Worm (Caenorhabditis elegans) whole organism, L4 larva: ENCODE results near the gene K10H10.9.

Experiments used
- D1046.2 ChIP-seq: fragments of 200-800 bp; sonication (Bioruptor generic); IDR thresholded peaks from 2 replicates; pipeline ENCODE4 v1.3.6; 2022; ENCODE audit warnings: missing genetic modification characterization, missing compliant biosample characterization
- F10B5.3 ChIP-seq: sonication (generic microtip); optimal IDR thresholded peaks from 2 replicates; lab custom pipeline; 2016; ENCODE audit warnings: mild to moderate bottlenecking, missing genetic modification characterization, missing compliant biosample characterization
- F26F4.8 ChIP-seq: fragments of 200-800 bp; sonication (Bioruptor generic); conservative IDR thresholded peaks from 2 replicates; pipeline ENCODE4 v1.3.6; 2022; ENCODE audit warnings: missing genetic modification characterization, missing compliant biosample characterization
- F37D6.2 ChIP-seq: sonication (generic microtip); optimal IDR thresholded peaks from 2 replicates; lab custom pipeline; 2016; ENCODE audit warnings: mild to moderate bottlenecking, missing genetic modification characterization, missing compliant biosample characterization
- F49E8.2 ChIP-seq: sonication (generic microtip); optimal IDR thresholded peaks from 2 replicates; lab custom pipeline; 2016; ENCODE audit warnings: missing compliant biosample characterization, mild to moderate bottlenecking, missing genetic modification characterization, borderline replicate concordance
- T20F7.1 ChIP-seq: fragments of 200-800 bp; sonication (Bioruptor generic); optimal IDR thresholded peaks from 2 replicates; lab custom pipeline; 2018; ENCODE audit warnings: mild to moderate bottlenecking, missing genetic modification characterization, missing compliant biosample characterization
- Y48G9A.11 ChIP-seq: fragments of 200-800 bp; sonication (Bioruptor generic); IDR thresholded peaks from 2 replicates; pipeline ENCODE4 v1.3.6; 2022; ENCODE audit warnings: missing genetic modification reagents, missing genetic modification characterization, missing compliant biosample characterization
- Y5F2A.4 ChIP-seq: fragments of 200-800 bp; sonication (Bioruptor generic); optimal IDR thresholded peaks from 2 replicates; lab custom pipeline; 2018; ENCODE audit warnings: mild to moderate bottlenecking, missing genetic modification characterization, missing compliant biosample characterization
- Y75B8A.6 ChIP-seq: fragments of 200-800 bp; sonication (Bioruptor generic); IDR thresholded peaks from 2 replicates; pipeline ENCODE4 v1.3.6; 2022; ENCODE audit warnings: missing genetic modification reagents, missing genetic modification characterization, missing compliant biosample characterization
- aha-1 ChIP-seq: fragments of 150-350 bp; peaks from one replicate; lab custom pipeline; 2014; ENCODE audit warnings: missing biosample characterization, missing genetic modification characterization
- aly-2 ChIP-seq: sonication (generic microtip); optimal IDR thresholded peaks from 2 replicates; lab custom pipeline; 2018; ENCODE audit warnings: missing biosample characterization, missing genetic modification characterization
- arid-1 ChIP-seq: fragments of 200-800 bp; sonication (Bioruptor generic); conservative IDR thresholded peaks from 2 replicates; pipeline ENCODE4 v1.3.6; 2022; ENCODE audit warnings: missing genetic modification reagents, missing genetic modification characterization, missing compliant biosample characterization
- ceh-20 ChIP-seq: fragments of 200-800 bp; sonication (Bioruptor generic); IDR thresholded peaks from 2 replicates; pipeline ENCODE4 v1.3.6; 2022; ENCODE audit warnings: missing genetic modification reagents, missing genetic modification characterization, missing compliant biosample characterization
- ceh-62 ChIP-seq: sonication (generic microtip); optimal IDR thresholded peaks from 2 replicates; lab custom pipeline; 2017; ENCODE audit warnings: missing biosample characterization, missing genetic modification characterization
- ces-1 ChIP-seq: fragments of 150-350 bp; sonication (generic microtip); optimal IDR thresholded peaks from 4 replicates; lab custom pipeline; 2014; ENCODE audit warnings: missing biosample characterization, missing genetic modification reagents, missing genetic modification characterization
- ctbp-1 ChIP-seq: fragments of 200-800 bp; sonication (Bioruptor generic); IDR thresholded peaks from 2 replicates; pipeline ENCODE4 v1.3.6; 2022; ENCODE audit warnings: missing genetic modification reagents, missing genetic modification characterization, missing compliant biosample characterization
- daf-12 ChIP-seq: fragments of 150-350 bp; optimal IDR thresholded peaks from 2 replicates; lab custom pipeline; 2014; ENCODE audit warnings: missing biosample characterization, missing genetic modification reagents, missing genetic modification characterization
- daf-19 ChIP-seq: fragments of 200-800 bp; sonication (Bioruptor generic); conservative IDR thresholded peaks from 2 replicates; pipeline ENCODE4 v1.3.6; 2022; ENCODE audit warnings: missing genetic modification characterization, missing compliant biosample characterization
- dmd-6 ChIP-seq: fragments of 200-800 bp; sonication (Bioruptor generic); IDR thresholded peaks from 2 replicates; pipeline ENCODE4 v1.3.6; 2022; ENCODE audit warnings: missing genetic modification reagents, missing genetic modification characterization, missing compliant biosample characterization
- dmd-8 ChIP-seq: fragments of 200-800 bp; sonication (Bioruptor generic); IDR thresholded peaks from 2 replicates; pipeline ENCODE4 v1.3.6; 2022; ENCODE audit warnings: missing genetic modification characterization, missing compliant biosample characterization
- dmd-9 ChIP-seq: fragments of 200-800 bp; sonication (Bioruptor generic); IDR thresholded peaks from 2 replicates; pipeline ENCODE4 v1.3.6; 2022; ENCODE audit warnings: missing genetic modification reagents, missing genetic modification characterization, missing compliant biosample characterization
- dpl-1 ChIP-seq: fragments of 150-350 bp; optimal IDR thresholded peaks from 2 replicates; lab custom pipeline; 2014; ENCODE audit warnings: missing biosample characterization, missing genetic modification reagents, missing genetic modification characterization
- dve-1 ChIP-seq: sonication (generic microtip); optimal IDR thresholded peaks from 2 replicates; lab custom pipeline; 2017; ENCODE audit warnings: antibody characterized with exemption, mild to moderate bottlenecking, missing genetic modification characterization, missing compliant biosample characterization; ENCODE audit not compliant: insufficient read depth
- fkh-10 ChIP-seq: fragments of 150-350 bp; optimal IDR thresholded peaks from 2 replicates; lab custom pipeline; 2014; ENCODE audit warnings: missing biosample characterization, missing genetic modification reagents, missing genetic modification characterization
- fos-1 ChIP-seq: fragments of 150-350 bp; optimal IDR thresholded peaks from 2 replicates; lab custom pipeline; 2014; ENCODE audit warnings: missing biosample characterization, missing genetic modification characterization
- hif-1 ChIP-seq, 2 experiments: sonication (generic microtip); optimal IDR thresholded peaks; 2 replicates each; lab custom pipeline; 2016 to 2017; ENCODE audit warnings: missing compliant biosample characterization in 2 of 2, missing genetic modification characterization in 2 of 2, missing genetic modification reagents in 2 of 2, missing genotype in 2 of 2, mild to moderate bottlenecking in 1 of 2
- hlh-30 ChIP-seq: sonication (generic microtip); optimal IDR thresholded peaks from 2 replicates; lab custom pipeline; 2017; ENCODE audit warnings: antibody characterized with exemption, mild to moderate bottlenecking, missing genetic modification characterization, missing compliant biosample characterization; ENCODE audit not compliant: insufficient read depth
- lin-1 ChIP-seq: fragments of 200-800 bp; sonication (Bioruptor generic); IDR thresholded peaks from 2 replicates; pipeline ENCODE4 v1.3.6; 2022; ENCODE audit warnings: missing genetic modification reagents, missing genetic modification characterization, missing compliant biosample characterization
- lin-13 ChIP-seq: fragments of 150-350 bp; optimal IDR thresholded peaks from 2 replicates; lab custom pipeline; 2014; ENCODE audit warnings: missing biosample characterization, missing genetic modification reagents, missing genetic modification characterization
- lin-15B ChIP-seq: fragments of 150-350 bp; sonication (generic microtip); optimal IDR thresholded peaks from 3 replicates; lab custom pipeline; 2014; ENCODE audit warnings: missing biosample characterization, missing genetic modification characterization
- lin-38 ChIP-seq: fragments of 200-800 bp; sonication (Bioruptor generic); IDR thresholded peaks from 2 replicates; pipeline ENCODE4 v1.3.6; 2022; ENCODE audit warnings: missing genetic modification reagents, missing genetic modification characterization, missing compliant biosample characterization
- lin-39 ChIP-seq: fragments of 150-350 bp; optimal IDR thresholded peaks from 2 replicates; lab custom pipeline; 2014; ENCODE audit warnings: missing biosample characterization, missing genetic modification reagents, missing genetic modification characterization
- lir-3 ChIP-seq: sonication (generic microtip); optimal IDR thresholded peaks from 2 replicates; lab custom pipeline; 2016; ENCODE audit warnings: mild to moderate bottlenecking, missing genetic modification characterization, missing compliant biosample characterization
- madf-9 ChIP-seq: fragments of 200-800 bp; sonication (Bioruptor generic); conservative IDR thresholded peaks from 2 replicates; pipeline ENCODE4 v1.3.6; 2022; ENCODE audit warnings: missing genetic modification reagents, missing genetic modification characterization, missing compliant biosample characterization
- mxl-2 ChIP-seq: fragments of 200-800 bp; sonication (Bioruptor generic); conservative IDR thresholded peaks from 2 replicates; pipeline ENCODE4 v1.3.6; 2022; ENCODE audit warnings: missing genetic modification reagents, missing genetic modification characterization, missing compliant biosample characterization
- mxl-3 ChIP-seq: fragments of 200-800 bp; sonication (Bioruptor generic); optimal IDR thresholded peaks from 2 replicates; lab custom pipeline; 2018; ENCODE audit warnings: mild to moderate bottlenecking, missing genetic modification characterization, missing compliant biosample characterization
- nhr-102 ChIP-seq: sonication (generic microtip); optimal IDR thresholded peaks from 2 replicates; lab custom pipeline; 2016; ENCODE audit warnings: mild to moderate bottlenecking, missing genetic modification characterization, moderate library complexity, missing compliant biosample characterization
- nhr-41 ChIP-seq: fragments of 200-800 bp; sonication (Bioruptor generic); IDR thresholded peaks from 2 replicates; pipeline ENCODE4 v1.3.6; 2022; ENCODE audit warnings: missing genetic modification reagents, missing genetic modification characterization, missing compliant biosample characterization
- nhr-42 ChIP-seq: fragments of 200-800 bp; sonication (Bioruptor generic); IDR thresholded peaks from 2 replicates; pipeline ENCODE4 v1.3.6; 2022; ENCODE audit warnings: missing genetic modification characterization, missing compliant biosample characterization
- pha-4 ChIP-seq, 2 experiments: fragments of 150-350 bp in 1 of 2; fragments of 200-800 bp in 1 of 2; sonication (Bioruptor generic) in 1 of 2; IDR thresholded peaks in 1 of 2; optimal IDR thresholded peaks in 1 of 2; 2 replicates each; pipeline versions ENCODE4 v1.3.6 to Lab custom; 2014 to 2022; ENCODE audit warnings: missing genetic modification characterization in 2 of 2, missing genetic modification reagents in 2 of 2, missing biosample characterization in 1 of 2, missing compliant biosample characterization in 1 of 2
- saeg-2 ChIP-seq: fragments of 200-800 bp; sonication (Bioruptor generic); IDR thresholded peaks from 2 replicates; pipeline ENCODE4 v1.3.6; 2022; ENCODE audit warnings: missing genetic modification reagents, missing genetic modification characterization, missing compliant biosample characterization
- skn-1 ChIP-seq: fragments of 150-350 bp; optimal IDR thresholded peaks from 2 replicates; lab custom pipeline; 2014; ENCODE audit warnings: missing biosample characterization, missing genetic modification characterization
- snpc-1.2 ChIP-seq: fragments of 200-800 bp; sonication (Bioruptor generic); IDR thresholded peaks from 2 replicates; pipeline ENCODE4 v1.3.6; 2022; ENCODE audit warnings: missing genetic modification reagents, missing genetic modification characterization, missing compliant biosample characterization
- snpc-4 ChIP-seq: fragments of 150-350 bp; optimal IDR thresholded peaks from 2 replicates; lab custom pipeline; 2014; ENCODE audit warnings: missing biosample characterization, missing genetic modification characterization
- tag-97 ChIP-seq: fragments of 200-800 bp; sonication (Bioruptor generic); IDR thresholded peaks from 2 replicates; pipeline ENCODE4 v1.3.6; 2022; ENCODE audit warnings: missing genetic modification characterization, missing compliant biosample characterization
- tra-1 ChIP-seq: fragments of 200-800 bp; sonication (Bioruptor generic); IDR thresholded peaks from 2 replicates; pipeline ENCODE4 v1.3.6; 2022; ENCODE audit warnings: missing genetic modification reagents, missing genetic modification characterization, missing compliant biosample characterization
- unc-62 ChIP-seq, 3 experiments: fragments of 150-350 bp in 1 of 3; sonication (generic microtip); optimal IDR thresholded peaks in 2 of 3; peaks in 1 of 3; 1 replicate in 1 of 3; 2 replicates in 2 of 3; lab custom pipeline; 2014 to 2017; ENCODE audit warnings: missing biosample characterization in 3 of 3, missing genetic modification characterization in 3 of 3, missing genetic modification reagents in 3 of 3, missing genotype in 1 of 3
- vab-7 ChIP-seq: fragments of 200-800 bp; sonication (Bioruptor generic); IDR thresholded peaks from 2 replicates; pipeline ENCODE4 v1.3.6; 2022; ENCODE audit warnings: missing genetic modification reagents, missing genetic modification characterization, missing compliant biosample characterization
- zip-11 ChIP-seq: fragments of 200-800 bp; sonication (Bioruptor generic); IDR thresholded peaks from 2 replicates; pipeline ENCODE4 v1.3.6; 2022; ENCODE audit warnings: missing genetic modification characterization, missing compliant biosample characterization
- zip-2 ChIP-seq: fragments of 150-350 bp; optimal IDR thresholded peaks from 2 replicates; lab custom pipeline; 2014; ENCODE audit warnings: missing biosample characterization, missing genetic modification characterization
- ztf-11 ChIP-seq: fragments of 150-350 bp; optimal IDR thresholded peaks from 2 replicates; lab custom pipeline; 2014; ENCODE audit warnings: missing biosample characterization, missing genetic modification characterization

Gene K10H10.9

ce11 chrII:14495341-14495740 is 19.6 kb downstream of the K10H10.9 start (continued):
- TF ChIP-seq daf-19 (GFP tag; lab: Robert Waterston, UW) (no peak), saeg-2 (GFP tag; lab: Robert Waterston, UW) (no peak), daf-12 (tag; lab: Kevin White, UChicago) (no peak), F37D6.2 (no peak), D1046.2 (GFP tag; lab: Robert Waterston, UW) (no peak), nhr-42 (GFP tag; lab: Robert Waterston, UW) (no peak), fos-1 (tag; lab: Kevin White, UChicago) (no peak), hlh-30 (tag; lab: Kevin White, UChicago) (peak; percentile 56), tag-97 (GFP tag; lab: Robert Waterston, UW) (no peak), lin-15B (no peak), dmd-6 (GFP tag; lab: Robert Waterston, UW) (peak; percentile 30), dmd-8 (no peak), unc-62 (GFP tag; optimal IDR thresholded peaks at IDR 0.05 in 1 of 2; lab: Kevin White, UChicago) (no peak), unc-62 (tag; optimal IDR thresholded peaks at IDR 0.05; lab: Kevin White, UChicago) (no peak), Y48G9A.11 (no peak), mxl-2 (GFP tag; lab: Robert Waterston, UW) (no peak), ceh-62 (tag; lab: Kevin White, UChicago) (no peak), dmd-9 (GFP tag; lab: Robert Waterston, UW) (no peak), Y5F2A.4 (GFP tag; lab: Kevin White, UChicago) (no peak), ces-1 (GFP tag; lab: Kevin White, UChicago) (no peak), ztf-11 (tag; lab: Kevin White, UChicago) (no peak), tra-1 (GFP tag; lab: Robert Waterston, UW) (no peak), mxl-3 (GFP tag; lab: Kevin White, UChicago) (peak; percentile 40), lin-1 (GFP tag; lab: Robert Waterston, UW) (no peak), fkh-10 (no peak), snpc-4 (tag; lab: Kevin White, UChicago) (no peak), arid-1 (GFP tag; lab: Robert Waterston, UW) (no peak), lin-38 (GFP tag; lab: Robert Waterston, UW) (no peak), pha-4 (GFP tag; IDR thresholded peaks at IDR 0.05; lab: Robert Waterston, UW) (no peak), pha-4 (tag; optimal IDR thresholded peaks at IDR 0.05; lab: Kevin White, UChicago) (no peak), ceh-20 (GFP tag; lab: Robert Waterston, UW) (no peak), Y75B8A.6 (no peak), zip-11 (GFP tag; lab: Robert Waterston, UW) (no peak), dve-1 (peak; percentile 73), lir-3 (tag; lab: Kevin White, UChicago) (no peak), hif-1 (tag; optimal IDR thresholded peaks at IDR 0.05; lab: Kevin White, UChicago) (peak; percentile 90 to 97), snpc-1.2 (GFP tag; lab: Robert Waterston, UW) (no peak), F10B5.3 (no peak), nhr-41 (GFP tag; lab: Robert Waterston, UW) (no peak), madf-9 (no peak), lin-13 (GFP tag; lab: Kevin White, UChicago) (no peak), nhr-102 (tag; lab: Kevin White, UChicago) (no peak), T20F7.1 (no peak), skn-1 (no peak), dpl-1 (no peak), aly-2 (tag; lab: Kevin White, UChicago) (no peak), zip-2 (tag; lab: Kevin White, UChicago) (no peak), F49E8.2 (tag; lab: Kevin White, UChicago) (no peak), vab-7 (GFP tag; lab: Robert Waterston, UW) (no peak), F26F4.8 (GFP tag; lab: Robert Waterston, UW) (no peak), aha-1 (tag; lab: Kevin White, UChicago) (peak; percentile 96), ctbp-1 (GFP tag; lab: Robert Waterston, UW) (no peak), lin-39 (tag; lab: Kevin White, UChicago) (no peak)
